Worm (Caenorhabditis elegans) whole organism, dauer: ENCODE measurements around the gene dylt-2.

Experiments
- unc-62 ChIP-seq: sonication (generic microtip); optimal IDR thresholded peaks from 2 replicates; lab custom pipeline; 2017; ENCODE audit warnings: missing biosample characterization, missing genetic modification reagents, missing genetic modification characterization

Gene dylt-2

ce11 chrX:8934246-8934645, 5.7 kb downstream of the dylt-2 start:
- no peak for TF ChIP-seq unc-62 (GFP tag; lab: Kevin White, UChicago)

- TF ChIP-seq unc-62 (GFP tag; lab: Kevin White, UChicago), result no peak
These were observed 6.5 kb downstream of the dylt-2 start for ce11 chrX:8933508-8933907.

ce11 chrX:8932387-8932786, 7.6 kb downstream of the dylt-2 start:
- no peak for TF ChIP-seq unc-62 (GFP tag; lab: Kevin White, UChicago)

ce11 chrX:8931647-8932046, 8.3 kb downstream of the dylt-2 start:
- TF ChIP-seq unc-62 (GFP tag; lab: Kevin White, UChicago), result no peak

ce11 chrX:8930879-8931278, 9.1 kb downstream of the dylt-2 start, which contains the start of gene acs-22:
TSS of gene acs-22 (plus strand) at chrX:8931179.
- no peak for TF ChIP-seq unc-62 (GFP tag; lab: Kevin White, UChicago)

- TF ChIP-seq unc-62 (GFP tag; lab: Kevin White, UChicago), result no peak
These were observed 10.3 kb downstream of the dylt-2 start for ce11 chrX:8929688-8930087.

ce11 chrX:8926865-8927264, 13.1 kb downstream of the dylt-2 start:
- no peak for TF ChIP-seq unc-62 (GFP tag; lab: Kevin White, UChicago)

- TF ChIP-seq unc-62 (GFP tag; lab: Kevin White, UChicago), result no peak
These were observed 13.6 kb downstream of the dylt-2 start for ce11 chrX:8926341-8926740.

ce11 chrX:8925443-8925842, 14.5 kb downstream of the dylt-2 start:
- TF ChIP-seq unc-62 (GFP tag; lab: Kevin White, UChicago), result no peak

ce11 chrX:8921221-8921620, 18.7 kb downstream of the dylt-2 start:
- no peak for TF ChIP-seq unc-62 (GFP tag; lab: Kevin White, UChicago)

ce11 chrX:8919323-8919722, 20.6 kb downstream of the dylt-2 start, which contains the start of gene nlp-14:
TSS of gene nlp-14 (minus strand) at chrX:8919423.
- TF ChIP-seq unc-62 (GFP tag; lab: Kevin White, UChicago), result no peak

ce11 chrX:8918792-8919191, 21.2 kb downstream of the dylt-2 start:
- TF ChIP-seq unc-62 (GFP tag; lab: Kevin White, UChicago), result no peak

- TF ChIP-seq unc-62 (GFP tag; lab: Kevin White, UChicago), result no peak
These were observed 22.2 kb downstream of the dylt-2 start for ce11 chrX:8917730-8918129.

- no peak for TF ChIP-seq unc-62 (GFP tag; lab: Kevin White, UChicago)
These were observed 28.9 kb downstream of the dylt-2 start, which contains the start of gene cyn-8 for ce11 chrX:8911077-8911476. TSS of gene cyn-8 (plus strand) at chrX:8911293.

ce11 chrX:8905089-8905488, 34.9 kb downstream of the dylt-2 start, which contains the start of gene ensh-1:
TSS of gene ensh-1 (plus strand) at chrX:8905389.
- no peak for TF ChIP-seq unc-62 (GFP tag; lab: Kevin White, UChicago)

ce11 chrX:8902920-8903319, 37.0 kb downstream of the dylt-2 start:
- TF ChIP-seq unc-62 (GFP tag; lab: Kevin White, UChicago), result no peak

- TF ChIP-seq unc-62 (GFP tag; lab: Kevin White, UChicago), result no peak
These were observed 47.2 kb downstream of the dylt-2 start, which contains the start of gene C13E3.1 for ce11 chrX:8892808-8893207. TSS of gene C13E3.1 (plus strand) at chrX:8893108.
